Fruit fly (Drosophila melanogaster) whole organism, adult: ENCODE results near the gene CG9692.

Experiments used
- CG12768 ChIP-seq: fragments of 200-800 bp; sonication (Bioruptor generic); optimal IDR thresholded peaks from 2 replicates; lab custom pipeline; 2017; ENCODE audit warnings: missing biosample characterization, missing genetic modification characterization, mild to moderate bottlenecking, moderate library complexity, missing genetic modification reagents
- CG14711 ChIP-seq: fragments of 200-800 bp; sonication (Bioruptor generic); optimal IDR thresholded peaks from 2 replicates; lab custom pipeline; 2018; ENCODE audit warnings: missing biosample characterization, mild to moderate bottlenecking, missing genetic modification characterization, moderate library complexity
- CG5204 ChIP-seq: fragments of 200-800 bp; sonication (Bioruptor generic); optimal IDR thresholded peaks from 2 replicates; lab custom pipeline; 2016; ENCODE audit warnings: missing biosample characterization, missing genetic modification characterization
- CG7045 ChIP-seq: fragments of 200-800 bp; sonication (Bioruptor generic); optimal IDR thresholded peaks from 2 replicates; lab custom pipeline; 2017; ENCODE audit warnings: missing biosample characterization, mild to moderate bottlenecking, missing genetic modification characterization
- Clk ChIP-seq: fragments of 200-800 bp; sonication (Bioruptor generic); optimal IDR thresholded peaks from 2 replicates; lab custom pipeline; 2017; ENCODE audit warnings: missing biosample characterization, missing genetic modification characterization
- Mnt ChIP-seq: fragments of 200-800 bp; sonication (Bioruptor generic); optimal IDR thresholded peaks from 2 replicates; lab custom pipeline; 2016; ENCODE audit warnings: missing biosample characterization, mild to moderate bottlenecking, missing genetic modification characterization
- cic ChIP-seq: fragments of 200-800 bp; sonication (Bioruptor generic); optimal IDR thresholded peaks from 2 replicates; lab custom pipeline; 2017; ENCODE audit warnings: missing biosample characterization, mild to moderate bottlenecking, missing genetic modification characterization, moderate library complexity
- cnc ChIP-seq, 2 experiments: fragments of >200 bp; optimal IDR thresholded peaks; 2 replicates each; lab custom pipeline; 2017
- kay ChIP-seq: fragments of 200-800 bp; sonication (Bioruptor generic); peaks from one replicate; lab custom pipeline; 2016; ENCODE audit warnings: missing biosample characterization, missing genetic modification characterization, borderline replicate concordance
- pad ChIP-seq: fragments of 200-800 bp; sonication (Bioruptor generic); optimal IDR thresholded peaks from 3 replicates; lab custom pipeline; 2017; ENCODE audit warnings: missing biosample characterization, missing genetic modification characterization, mild to moderate bottlenecking, moderate library complexity, missing genetic modification reagents
- tj ChIP-seq: fragments of 200-800 bp; sonication (Bioruptor generic); optimal IDR thresholded peaks from 3 replicates; lab custom pipeline; 2017; ENCODE audit warnings: missing biosample characterization, mild to moderate bottlenecking, missing genetic modification characterization, moderate library complexity

DNA sequence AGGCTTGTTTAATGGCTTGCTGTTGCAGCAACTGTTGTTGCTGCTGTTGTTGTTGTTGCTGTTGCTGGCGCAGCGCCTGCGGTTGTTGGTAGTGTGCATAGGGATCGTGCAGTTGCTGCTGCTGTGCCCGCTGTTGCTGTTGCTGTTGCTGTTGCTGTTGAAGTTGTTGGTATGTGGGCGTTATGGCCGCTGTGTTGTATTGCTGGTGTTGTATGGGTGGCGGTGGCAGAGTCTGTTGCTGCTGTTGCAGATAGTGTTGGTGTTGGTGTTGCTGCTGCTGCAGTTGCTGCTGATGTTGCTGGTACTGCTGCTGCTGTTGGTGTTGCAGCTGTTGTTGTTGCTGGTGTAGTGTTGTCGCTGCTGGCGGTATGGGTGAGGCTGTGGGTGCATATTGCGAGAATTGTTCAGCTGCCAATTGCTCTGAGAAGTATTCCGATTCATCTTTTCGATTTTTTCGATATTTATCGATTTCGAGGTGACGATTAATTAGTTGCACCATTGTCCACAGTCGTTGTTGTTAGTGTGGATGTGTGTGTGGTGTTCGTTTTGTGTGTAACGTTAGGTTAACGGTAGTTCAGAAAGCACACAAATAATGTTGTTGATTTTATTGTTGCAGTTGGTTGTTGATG lies 25.2 kb upstream of the CG9692 start:
- TF ChIP-seq CG7045 (no peak), kay (GFP tag; lab: Kevin White, UChicago) (no peak), CG5204 (no peak), CG14711 (tag; lab: Kevin White, UChicago) (no peak), Mnt (GFP tag; lab: Kevin White, UChicago) (no peak), cic (GFP tag; lab: Kevin White, UChicago) (no peak), Clk (no peak), cnc (optimal IDR thresholded peaks at IDR 0.05; lab: Kevin White, UChicago) (no peak), CG12768 (GFP tag; lab: Kevin White, UChicago) (no peak), tj (GFP tag; lab: Kevin White, UChicago) (no peak), pad (GFP tag; lab: Kevin White, UChicago) (no peak)
